Fruit fly (Drosophila melanogaster): Measurements from ENCODE around the gene ATPsynepsilonL.

dm6 chr3R:10089171-10089664 lies 32.4 kb upstream of the ATPsynepsilonL start:
- TF ChIP-seq woc (GFP tag; optimal IDR thresholded peaks at IDR 0.05) (no peak), psq (GFP tag; optimal IDR thresholded peaks at IDR 0.05) (peak; percentile 84), N (GFP tag; optimal IDR thresholded peaks at IDR 0.05) (no peak), usp (GFP tag; optimal IDR thresholded peaks at IDR 0.05) (no peak), dsf (GFP tag; optimal IDR thresholded peaks at IDR 0.05; ENCODE audit: borderline replicate concordance) (no peak), Hr78 (GFP tag; optimal IDR thresholded peaks at IDR 0.05) (no peak), fru (GFP tag; optimal IDR thresholded peaks at IDR 0.05) (peak; percentile 14), brk (GFP tag; optimal IDR thresholded peaks at IDR 0.05) (no peak)
